Fruit fly (Drosophila melanogaster): Measurements from ENCODE around the gene emei.
A peak's percentile ranks its signal among the peaks of the same experiment; 100 is the strongest.

emei gene

DNA sequence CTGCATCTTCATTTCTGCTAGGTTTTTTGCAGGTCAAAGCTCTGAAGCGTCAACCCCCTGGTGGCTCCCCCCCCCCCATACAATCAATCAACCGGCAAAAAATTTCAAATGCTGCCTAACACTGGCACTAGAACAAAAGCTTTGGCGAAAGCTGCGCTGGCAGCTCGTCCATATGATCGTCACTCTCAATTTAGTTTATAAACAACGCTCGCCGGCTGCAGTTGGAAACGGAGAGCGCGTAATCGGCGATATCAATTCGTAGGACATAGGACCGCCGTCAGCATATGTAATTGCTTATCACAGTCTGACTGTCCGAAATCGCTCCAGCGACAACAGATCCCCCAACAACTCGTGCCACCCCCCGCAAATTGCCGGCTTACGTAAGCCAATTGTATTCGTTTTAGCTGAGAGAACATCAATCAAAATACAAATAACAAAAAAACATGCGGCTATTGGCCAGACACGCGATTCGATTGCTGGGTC is 39.1 kb upstream of the emei start, which contains the start of gene Mocs1 (continued):
- TF ChIP-seq Scr (GFP tag; IDR thresholded peaks at IDR 0.05; ENCODE audit: partially characterized antibody): no peak
- TF ChIP-seq caup (GFP tag; optimal IDR thresholded peaks at IDR 0.05; ENCODE audit: severe bottlenecking): peak; percentile 6
- no peak for TF ChIP-seq CG12299 (tag; optimal IDR thresholded peaks at IDR 0.05)
- no peak for TF ChIP-seq lilli (GFP tag; optimal IDR thresholded peaks at IDR 0.05)
- no peak for TF ChIP-seq CG14965 (GFP tag; optimal IDR thresholded peaks at IDR 0.05; ENCODE audit: borderline replicate concordance)
- no peak for TF ChIP-seq exex (tag; optimal IDR thresholded peaks at IDR 0.05)
- no peak for TF ChIP-seq kni (GFP tag; optimal IDR thresholded peaks at IDR 0.05)
- no peak for TF ChIP-seq CG12104 (GFP tag; optimal IDR thresholded peaks at IDR 0.05)
- no peak for TF ChIP-seq CTCF (GFP tag; optimal IDR thresholded peaks at IDR 0.05)
- no peak for TF ChIP-seq CG7745 (tag; optimal IDR thresholded peaks at IDR 0.05)
- no peak for TF ChIP-seq odd (GFP tag; optimal IDR thresholded peaks at IDR 0.05)
- peak; percentile 30; the same call in 1 of the 2 replicates for TF ChIP-seq CG17328 (GFP tag; IDR thresholded peaks at IDR 0.05)
- TF ChIP-seq CG11085 (GFP tag; IDR thresholded peaks at IDR 0.05): peak; percentile 20; the same call in 1 of the 2 replicates
- TF ChIP-seq lov (optimal IDR thresholded peaks at IDR 0.05): no peak
- no peak for TF ChIP-seq lov (GFP tag; IDR thresholded peaks at IDR 0.05)
- TF ChIP-seq Bteb2 (GFP tag; optimal IDR thresholded peaks at IDR 0.05): no peak
- no peak for TF ChIP-seq TFAM (GFP tag; optimal IDR thresholded peaks at IDR 0.05)
- TF ChIP-seq CG12155 (GFP tag; optimal IDR thresholded peaks at IDR 0.05): no peak
- TF ChIP-seq cwo (GFP tag; optimal IDR thresholded peaks at IDR 0.05): peak; percentile 40
- TF ChIP-seq eve (GFP tag; optimal IDR thresholded peaks at IDR 0.05): no peak
- TF ChIP-seq run (tag; optimal IDR thresholded peaks at IDR 0.05): no peak
- peak in 1 of 2 experiments; percentile 96 for TF ChIP-seq Pdp1 (GFP tag; optimal IDR thresholded peaks at IDR 0.05)
- TF ChIP-seq chif (GFP tag; optimal IDR thresholded peaks at IDR 0.05): no peak
- TF ChIP-seq tgo (GFP tag; IDR thresholded peaks at IDR 0.05): no peak; the same call in 2 of the 3 replicates
- TF ChIP-seq CG2116 (GFP tag; optimal IDR thresholded peaks at IDR 0.05): no peak
- TF ChIP-seq CG14014 (GFP tag; IDR thresholded peaks at IDR 0.05): no peak
- TF ChIP-seq Dad (GFP tag; optimal IDR thresholded peaks at IDR 0.05): no peak
- no peak for TF ChIP-seq ken (GFP tag; IDR thresholded peaks at IDR 0.05)
- no peak for TF ChIP-seq pros (GFP tag; optimal IDR thresholded peaks at IDR 0.05)
- no peak for TF ChIP-seq CG11247 (GFP tag; IDR thresholded peaks at IDR 0.05)
- TF ChIP-seq scrt (GFP tag; optimal IDR thresholded peaks at IDR 0.05): no peak
- TF ChIP-seq CG14050 (GFP tag; IDR thresholded peaks at IDR 0.05): no peak
- TF ChIP-seq Antp (GFP tag; optimal IDR thresholded peaks at IDR 0.05): no peak
- TF ChIP-seq CG10366 (GFP tag; IDR thresholded peaks at IDR 0.05): no peak
- no peak for TF ChIP-seq CG31224 (GFP tag; IDR thresholded peaks at IDR 0.05)
- TF ChIP-seq nerfin-2 (GFP tag; IDR thresholded peaks at IDR 0.05; ENCODE audit: partially characterized antibody): no peak
- no peak for TF ChIP-seq Rx (GFP tag; IDR thresholded peaks at IDR 0.05)
- TF ChIP-seq YL-1 (GFP tag; optimal IDR thresholded peaks at IDR 0.05): no peak
- TF ChIP-seq CG6683 (GFP tag; optimal IDR thresholded peaks at IDR 0.05): peak; percentile 2
- no peak for TF ChIP-seq jumu (GFP tag; optimal IDR thresholded peaks at IDR 0.05)
- TF ChIP-seq CG31441 (GFP tag; IDR thresholded peaks at IDR 0.05): no peak
- TF ChIP-seq Side (GFP tag; optimal IDR thresholded peaks at IDR 0.05): no peak
- TF ChIP-seq sr (GFP tag; IDR thresholded peaks at IDR 0.05): no peak
- 0 out of 2 replicates have a peak, but pooled peaks have one; percentile 8 for TF ChIP-seq vvl (GFP tag; IDR thresholded peaks at IDR 0.05)
- TF ChIP-seq tio (GFP tag; optimal IDR thresholded peaks at IDR 0.05): no peak
- no peak for TF ChIP-seq Opbp (GFP tag; IDR thresholded peaks at IDR 0.05; ENCODE audit: partially characterized antibody)
- no peak for TF ChIP-seq Hey (tag; optimal IDR thresholded peaks at IDR 0.05)
- no peak for TF ChIP-seq CG8388 (GFP tag; optimal IDR thresholded peaks at IDR 0.05)
- no peak for TF ChIP-seq zen (tag; optimal IDR thresholded peaks at IDR 0.05)
- no peak for TF ChIP-seq CG14441 (GFP tag; IDR thresholded peaks at IDR 0.05)
- no peak for TF ChIP-seq CG5953 (GFP tag; IDR thresholded peaks at IDR 0.05)
- no peak for TF ChIP-seq Mes4 (GFP tag; optimal IDR thresholded peaks at IDR 0.05)
